Worm (Caenorhabditis elegans) whole organism, midembryonic: ENCODE measurements around the gene nrde-4.
"Not testable (repeated sequence)": the region's sequence is repeated elsewhere in the genome, so short reads cannot be mapped to it uniquely, and the experiment has no call there.

Source experiments
- T22C8.4 ChIP-seq: fragments of 200-800 bp; sonication (Bioruptor generic); IDR thresholded peaks from 2 replicates; pipeline ENCODE4 v1.3.6; 2022; ENCODE audit warnings: missing genetic modification characterization, missing compliant biosample characterization
- cog-1 ChIP-seq: sonication (generic microtip); optimal IDR thresholded peaks from 2 replicates; lab custom pipeline; 2016; ENCODE audit warnings: missing genetic modification characterization, missing compliant biosample characterization
- flt-1 ChIP-seq: fragments of 200-800 bp; sonication (Bioruptor generic); IDR thresholded peaks from 2 replicates; pipeline ENCODE4 v1.3.6; 2022; ENCODE audit warnings: missing genetic modification characterization, missing compliant biosample characterization
- klf-2 ChIP-seq: fragments of 200-800 bp; sonication (Bioruptor generic); conservative IDR thresholded peaks from 2 replicates; pipeline ENCODE4 v1.3.6; 2022; ENCODE audit warnings: missing genetic modification reagents, missing genetic modification characterization, missing compliant biosample characterization
- med-1 ChIP-seq: sonication (generic microtip); optimal IDR thresholded peaks from 2 replicates; lab custom pipeline; 2017; ENCODE audit warnings: missing genetic modification characterization, mild to moderate bottlenecking, missing compliant biosample characterization, antibody characterized with exemption, missing genetic modification reagents; ENCODE audit not compliant: insufficient read depth
- ref-1 ChIP-seq: fragments of 200-800 bp; sonication (Bioruptor generic); conservative IDR thresholded peaks from 2 replicates; pipeline ENCODE4 v1.3.6; 2022; ENCODE audit warnings: missing genetic modification reagents, missing genetic modification characterization, missing compliant biosample characterization
- tab-1 ChIP-seq: fragments of 200-800 bp; sonication (Bioruptor generic); IDR thresholded peaks from 2 replicates; pipeline ENCODE4 v1.3.6; 2022; ENCODE audit warnings: missing genetic modification characterization, missing compliant biosample characterization
- ztf-23 ChIP-seq: fragments of 200-800 bp; sonication (Bioruptor generic); IDR thresholded peaks from 2 replicates; pipeline ENCODE4 v1.3.6; 2022; ENCODE audit warnings: missing genetic modification reagents, missing genetic modification characterization, missing compliant biosample characterization
- ztf-29 ChIP-seq: fragments of 200-800 bp; sonication (Bioruptor generic); IDR thresholded peaks from 2 replicates; pipeline ENCODE4 v1.3.6; 2022; ENCODE audit warnings: missing genetic modification reagents, missing genetic modification characterization, missing compliant biosample characterization

Gene nrde-4

ce11 chrIV:7658589-7658988, 4.5 kb upstream of the nrde-4 start, which contains the start of gene C08G9.1:
TSS of gene C08G9.1 (plus strand) at chrIV:7658763.
- TF ChIP-seq flt-1 (GFP tag; lab: Robert Waterston, UW) (no peak), ref-1 (GFP tag; lab: Robert Waterston, UW) (no peak), ztf-29 (no peak), cog-1 (tag; lab: Kevin White, UChicago) (no peak), ztf-23 (GFP tag; lab: Robert Waterston, UW) (no peak), tab-1 (GFP tag; lab: Robert Waterston, UW) (no peak), med-1 (GFP tag; lab: Kevin White, UChicago) (no peak), T22C8.4 (GFP tag; lab: Robert Waterston, UW) (no peak), klf-2 (GFP tag; lab: Robert Waterston, UW) (no peak)

DNA sequence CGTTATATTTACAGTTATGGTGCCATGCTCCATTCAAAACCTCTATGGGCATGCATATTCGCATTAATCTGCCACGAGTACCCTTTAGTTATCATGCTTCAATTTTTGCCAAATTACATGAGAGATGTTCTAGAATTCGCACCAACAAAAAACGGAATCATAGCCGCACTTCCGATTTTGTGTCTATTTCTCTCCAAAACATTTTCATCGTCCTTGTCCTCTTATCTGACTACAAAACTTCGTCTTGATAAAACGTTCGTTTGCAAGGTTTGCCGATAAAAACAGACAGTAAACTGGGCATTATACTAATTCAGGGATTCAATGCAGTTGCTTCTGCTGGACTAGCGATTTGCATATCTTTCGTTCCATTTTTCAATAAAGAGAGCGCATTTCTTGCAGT, 864 bp downstream of the nrde-4 start:
- TF ChIP-seq klf-2 (GFP tag; lab: Robert Waterston, UW) = no peak
- no peak for TF ChIP-seq T22C8.4 (GFP tag; lab: Robert Waterston, UW)
- no peak for TF ChIP-seq ztf-23 (GFP tag; lab: Robert Waterston, UW)
- TF ChIP-seq flt-1 (GFP tag; lab: Robert Waterston, UW) = no peak

- TF ChIP-seq T22C8.4 (GFP tag; lab: Robert Waterston, UW) = no peak
- no peak for TF ChIP-seq klf-2 (GFP tag; lab: Robert Waterston, UW)
- TF ChIP-seq flt-1 (GFP tag; lab: Robert Waterston, UW) = no peak
- no peak for TF ChIP-seq ztf-23 (GFP tag; lab: Robert Waterston, UW)
- no peak for TF ChIP-seq ref-1 (GFP tag; lab: Robert Waterston, UW)
- no peak for TF ChIP-seq tab-1 (GFP tag; lab: Robert Waterston, UW)
- no peak for TF ChIP-seq med-1 (GFP tag; lab: Kevin White, UChicago)
- no peak for TF ChIP-seq ztf-29
- no peak for TF ChIP-seq cog-1 (tag; lab: Kevin White, UChicago)
Measured at ce11 chrIV:7651120-7651519, 2.9 kb downstream of the nrde-4 start, which contains the start of gene cima-1. TSS of gene cima-1 (plus strand) at chrIV:7651459.

DNA sequence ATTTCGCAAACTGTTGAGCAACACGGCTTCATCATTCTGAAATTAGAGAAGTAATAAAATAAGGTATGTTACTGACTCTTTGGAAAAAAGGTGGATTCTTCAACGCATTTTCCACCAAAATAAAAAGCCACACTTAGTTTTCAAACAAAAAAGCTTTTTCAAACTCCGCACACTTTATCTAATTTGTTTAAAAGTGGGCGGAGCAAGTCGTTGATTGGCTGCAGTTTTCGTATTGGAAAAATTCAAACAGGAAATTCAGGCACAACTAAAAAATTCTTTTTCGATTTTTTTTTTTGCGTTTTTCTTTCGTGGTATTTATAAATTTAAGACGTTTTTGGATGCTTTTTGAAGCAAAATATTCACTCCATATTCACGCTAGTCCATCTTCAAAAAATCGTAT, 3.6 kb downstream of the nrde-4 start:
- TF ChIP-seq ztf-29 (no peak), tab-1 (GFP tag; lab: Robert Waterston, UW) (no peak), flt-1 (GFP tag; lab: Robert Waterston, UW) (no peak), med-1 (GFP tag; lab: Kevin White, UChicago) (no peak), T22C8.4 (GFP tag; lab: Robert Waterston, UW) (no peak), ztf-23 (GFP tag; lab: Robert Waterston, UW) (no peak), ref-1 (GFP tag; lab: Robert Waterston, UW) (no peak), klf-2 (GFP tag; lab: Robert Waterston, UW) (no peak), cog-1 (tag; lab: Kevin White, UChicago) (no peak)

ce11 chrIV:7646861-7647260, 7.2 kb downstream of the nrde-4 start:
- TF ChIP-seq tab-1 (GFP tag; lab: Robert Waterston, UW) = no peak
- no peak for TF ChIP-seq T22C8.4 (GFP tag; lab: Robert Waterston, UW)
- no peak for TF ChIP-seq klf-2 (GFP tag; lab: Robert Waterston, UW)
- no peak for TF ChIP-seq med-1 (GFP tag; lab: Kevin White, UChicago)
- no peak for TF ChIP-seq ztf-23 (GFP tag; lab: Robert Waterston, UW)
- no peak for TF ChIP-seq cog-1 (tag; lab: Kevin White, UChicago)
- no peak for TF ChIP-seq flt-1 (GFP tag; lab: Robert Waterston, UW)
- no peak for TF ChIP-seq ref-1 (GFP tag; lab: Robert Waterston, UW)
- no peak for TF ChIP-seq ztf-29

- TF ChIP-seq T22C8.4 (GFP tag; lab: Robert Waterston, UW) = no peak
- no peak for TF ChIP-seq med-1 (GFP tag; lab: Kevin White, UChicago)
- TF ChIP-seq ref-1 (GFP tag; lab: Robert Waterston, UW) = no peak
Measured at ce11 chrIV:7646119-7646518, 7.9 kb downstream of the nrde-4 start, which contains the start of gene hmg-5. TSS of gene hmg-5 (minus strand) at chrIV:7646219.

DNA sequence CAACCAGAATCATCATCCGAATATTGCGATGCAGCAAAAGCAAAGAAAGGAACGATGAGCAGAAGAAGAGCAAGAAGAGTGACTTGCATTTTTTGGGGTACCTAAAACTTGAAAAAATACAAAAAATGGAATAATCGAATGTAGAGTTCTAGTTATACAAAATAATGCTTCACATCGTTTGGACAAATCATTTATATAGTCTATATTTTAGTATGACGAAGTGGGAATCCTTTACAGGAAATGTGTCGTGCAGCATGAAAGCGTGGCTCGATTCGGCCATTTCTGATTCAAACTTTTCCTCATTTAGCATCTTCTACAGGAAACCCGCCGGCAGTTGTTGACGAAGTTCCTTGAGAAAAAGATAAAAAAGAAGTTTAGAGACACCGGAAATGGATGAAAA, 11.1 kb downstream of the nrde-4 start, which contains the start of gene nlp-20:
TSS of gene nlp-20 (minus strand) at position 101 of the 400 bp plus-strand sequence.
- no peak for TF ChIP-seq ref-1 (GFP tag; lab: Robert Waterston, UW)
- TF ChIP-seq ztf-23 (GFP tag; lab: Robert Waterston, UW) = no peak
- TF ChIP-seq med-1 (GFP tag; lab: Kevin White, UChicago) = no peak
- no peak for TF ChIP-seq ztf-29
- TF ChIP-seq tab-1 (GFP tag; lab: Robert Waterston, UW) = no peak
- no peak for TF ChIP-seq cog-1 (tag; lab: Kevin White, UChicago)
- TF ChIP-seq flt-1 (GFP tag; lab: Robert Waterston, UW) = no peak
- no peak for TF ChIP-seq klf-2 (GFP tag; lab: Robert Waterston, UW)
- TF ChIP-seq T22C8.4 (GFP tag; lab: Robert Waterston, UW) = no peak

DNA sequence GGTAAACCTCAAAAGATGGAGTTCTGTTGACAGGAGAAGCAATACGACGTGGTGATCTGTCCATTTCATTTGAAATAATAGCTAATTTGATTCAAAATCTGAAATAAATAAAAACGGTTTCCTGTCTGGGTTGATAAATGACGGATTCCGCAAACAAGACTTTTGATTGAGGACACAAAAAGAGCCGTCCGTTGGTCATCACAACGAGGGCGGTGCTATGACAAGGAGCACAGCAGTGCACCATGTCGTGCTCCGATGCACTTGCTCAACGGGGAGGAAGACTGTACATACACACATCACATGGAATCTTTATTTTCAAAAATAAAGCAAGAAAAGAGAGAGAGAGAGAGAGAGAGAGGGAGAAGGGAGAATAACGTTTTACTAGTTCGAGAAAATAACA, 12.3 kb downstream of the nrde-4 start, which contains the start of gene nep-16:
TSS of gene nep-16 (minus strand) at position 101 of the 400 bp plus-strand sequence.
- TF ChIP-seq cog-1 (tag; lab: Kevin White, UChicago) (no peak), tab-1 (GFP tag; lab: Robert Waterston, UW) (no peak), T22C8.4 (GFP tag; lab: Robert Waterston, UW) (no peak), ztf-29 (no peak)

ce11 chrIV:7634578-7634977, 19.5 kb downstream of the nrde-4 start, which contains the start of gene warf-1:
TSS of gene warf-1 (plus strand) at chrIV:7634786.
- not testable (repeated sequence) for TF ChIP-seq tab-1 (GFP tag; lab: Robert Waterston, UW); med-1 (GFP tag; lab: Kevin White, UChicago); flt-1 (GFP tag; lab: Robert Waterston, UW)

DNA sequence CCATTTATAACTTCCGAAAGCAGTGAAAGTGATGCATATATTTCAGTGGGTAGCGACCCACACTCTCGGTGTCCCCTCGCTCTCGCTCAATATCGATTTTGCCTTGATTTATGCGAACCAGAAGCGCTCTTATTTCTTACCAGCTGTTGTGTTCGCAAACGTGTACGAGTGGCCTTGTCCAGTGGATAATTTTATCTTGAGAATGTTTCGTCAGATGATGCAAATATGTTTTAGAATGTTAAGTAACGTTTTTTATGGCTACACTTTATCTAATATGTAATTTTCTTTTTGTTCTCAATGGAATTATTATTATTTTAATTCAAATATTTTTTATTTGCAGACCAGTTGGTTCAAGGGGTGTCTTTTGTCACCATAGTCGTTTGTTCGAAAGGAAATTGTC, 21.0 kb downstream of the nrde-4 start, which contains the start of gene plp-1:
TSS of gene plp-1 (plus strand) at position 341 of the 400 bp plus-strand sequence.
- TF ChIP-seq med-1 (GFP tag; lab: Kevin White, UChicago) (no peak), klf-2 (GFP tag; lab: Robert Waterston, UW) (no peak), flt-1 (GFP tag; lab: Robert Waterston, UW) (no peak), ztf-23 (GFP tag; lab: Robert Waterston, UW) (no peak), cog-1 (tag; lab: Kevin White, UChicago) (no peak), ztf-29 (no peak), T22C8.4 (GFP tag; lab: Robert Waterston, UW) (no peak), ref-1 (GFP tag; lab: Robert Waterston, UW) (no peak), tab-1 (GFP tag; lab: Robert Waterston, UW) (no peak)
